Fruit fly (Drosophila melanogaster) whole organism, pupa: ENCODE data around the gene CG43850.

ENCODE experiments used
- CG10348 ChIP-seq: fragments of 200-800 bp; sonication (Bioruptor generic); IDR thresholded peaks from 2 replicates; pipeline ENCODE4 v1.3.6; 2022; ENCODE audit warnings: missing biosample characterization, missing genetic modification characterization
- CG13204 ChIP-seq: fragments of 200-800 bp; sonication (Bioruptor generic); optimal IDR thresholded peaks from 2 replicates; lab custom pipeline; 2018; ENCODE audit warnings: missing biosample characterization, mild to moderate bottlenecking, missing genetic modification characterization, moderate library complexity
- CG14655 ChIP-seq: fragments of 200-800 bp; sonication (Bioruptor generic); optimal IDR thresholded peaks from 3 replicates; lab custom pipeline; 2017; ENCODE audit warnings: mild to moderate bottlenecking, missing biosample characterization, missing genetic modification reagents, missing genetic modification characterization
- CG15710 ChIP-seq: fragments of 200-800 bp; sonication (Bioruptor generic); optimal IDR thresholded peaks from 2 replicates; lab custom pipeline; 2018; ENCODE audit warnings: missing biosample characterization, mild to moderate bottlenecking, missing genetic modification characterization, moderate library complexity
- CG32121 ChIP-seq: fragments of 200-800 bp; sonication (Bioruptor generic); IDR thresholded peaks from 2 replicates; pipeline ENCODE4 v1.3.6; 2022; ENCODE audit warnings: missing biosample characterization, missing genetic modification characterization
- CG4496 ChIP-seq: fragments of 200-800 bp; sonication (Bioruptor generic); IDR thresholded peaks from 3 replicates; pipeline ENCODE4 v1.3.6; 2022; ENCODE audit warnings: missing biosample characterization, missing genetic modification characterization
- CG8159 ChIP-seq: fragments of 200-800 bp; sonication (Bioruptor generic); optimal IDR thresholded peaks from 3 replicates; lab custom pipeline; 2018; ENCODE audit warnings: missing biosample characterization, mild to moderate bottlenecking, missing genetic modification characterization, moderate library complexity
- CG9948 ChIP-seq: fragments of 200-800 bp; sonication (Bioruptor generic); optimal IDR thresholded peaks from 2 replicates; lab custom pipeline; 2018; ENCODE audit warnings: missing biosample characterization, mild to moderate bottlenecking, missing genetic modification characterization, moderate library complexity
- EcR ChIP-seq: fragments of 200-800 bp; sonication (Bioruptor generic); optimal IDR thresholded peaks from 3 replicates; lab custom pipeline; 2019; ENCODE audit warnings: missing biosample characterization, missing genetic modification characterization, mild to moderate bottlenecking, moderate library complexity, missing genetic modification reagents
- Pif1B ChIP-seq: fragments of 200-800 bp; sonication (Bioruptor generic); optimal IDR thresholded peaks from 3 replicates; lab custom pipeline; 2016; ENCODE audit warnings: missing biosample characterization, missing genetic modification characterization
- Snoo ChIP-seq: fragments of 200-800 bp; sonication (Bioruptor generic); optimal IDR thresholded peaks from 3 replicates; lab custom pipeline; 2017; ENCODE audit warnings: missing biosample characterization, mild to moderate bottlenecking, missing genetic modification characterization, inconsistent platforms
- fd96Ca ChIP-seq: fragments of 200-800 bp; sonication (Bioruptor generic); IDR thresholded peaks from 3 replicates; pipeline ENCODE4 v1.3.6; 2022; ENCODE audit warnings: missing biosample characterization, missing genetic modification characterization
- rn ChIP-seq: fragments of 200-800 bp; sonication (Bioruptor generic); IDR thresholded peaks from 2 replicates; pipeline ENCODE4 v1.3.6; 2022; ENCODE audit warnings: missing biosample characterization, missing genetic modification characterization

- TF ChIP-seq fd96Ca (no peak), EcR (no peak), CG13204 (GFP tag; lab: Kevin White, UChicago) (no peak), Snoo (tag; lab: Kevin White, UChicago) (no peak), rn (no peak), CG4496 (GFP tag; lab: Robert Waterston, UW) (peak; percentile 10; the same call in 1 of the 3 replicates), Pif1B (no peak), CG10348 (GFP tag; lab: Robert Waterston, UW) (no peak), CG14655 (GFP tag; lab: Kevin White, UChicago) (no peak), CG8159 (no peak), CG9948 (no peak), CG15710 (tag; lab: Kevin White, UChicago) (no peak), CG32121 (GFP tag; lab: Robert Waterston, UW) (no peak)
Observed at dm6 chr2L:13445249-13445846, 30.1 kb downstream of the CG43850 start, which contains the start of gene Hacd2.
